Worm (Caenorhabditis elegans) whole organism, early embryonic: ENCODE results near the gene glit-1.

ENCODE experiments used
- B0310.2 ChIP-seq: sonication (generic microtip); optimal IDR thresholded peaks from 2 replicates; lab custom pipeline; 2016; ENCODE audit warnings: mild to moderate bottlenecking, missing genetic modification characterization, missing compliant biosample characterization
- F13C5.2 ChIP-seq: sonication (generic microtip); optimal IDR thresholded peaks from 2 replicates; lab custom pipeline; 2017; ENCODE audit warnings: mild to moderate bottlenecking, missing genetic modification characterization, inconsistent platforms, missing compliant biosample characterization
- aly-1 ChIP-seq: sonication (generic microtip); optimal IDR thresholded peaks from 2 replicates; lab custom pipeline; 2016; ENCODE audit warnings: missing genetic modification characterization, missing compliant biosample characterization
- ama-1 ChIP-seq: fragments of 150-350 bp; optimal IDR thresholded peaks from 2 replicates; lab custom pipeline; 2014
- ceh-13 ChIP-seq: fragments of 200-800 bp; sonication (Bioruptor generic); optimal IDR thresholded peaks from 2 replicates; lab custom pipeline; 2018; ENCODE audit warnings: mild to moderate bottlenecking, missing genetic modification characterization, missing compliant biosample characterization
- ceh-36 ChIP-seq: sonication (generic microtip); optimal IDR thresholded peaks from 2 replicates; lab custom pipeline; 2016; ENCODE audit warnings: missing genetic modification characterization, inconsistent platforms, missing compliant biosample characterization
- ets-7 ChIP-seq: sonication (generic microtip); optimal IDR thresholded peaks from 2 replicates; lab custom pipeline; 2016; ENCODE audit warnings: missing genotype, missing genetic modification characterization, missing compliant biosample characterization
- flt-1 ChIP-seq: fragments of 200-800 bp; sonication (Bioruptor generic); IDR thresholded peaks from 2 replicates; pipeline ENCODE4 v1.3.6; 2022; ENCODE audit warnings: missing genetic modification characterization, missing compliant biosample characterization
- hmbx-1 ChIP-seq: sonication (generic microtip); optimal IDR thresholded peaks from 2 replicates; lab custom pipeline; 2016; ENCODE audit warnings: mild to moderate bottlenecking, missing genetic modification characterization, missing compliant biosample characterization
- hmg-4 ChIP-seq: fragments of 200-800 bp; sonication (Bioruptor generic); optimal IDR thresholded peaks from 2 replicates; lab custom pipeline; 2018; ENCODE audit warnings: mild to moderate bottlenecking, missing genetic modification characterization, missing compliant biosample characterization
- hnd-1 ChIP-seq: sonication (generic microtip); optimal IDR thresholded peaks from 2 replicates; lab custom pipeline; 2016; ENCODE audit warnings: missing genetic modification characterization, missing compliant biosample characterization
- pes-1 ChIP-seq: fragments of 200-800 bp; sonication (Bioruptor generic); IDR thresholded peaks from 2 replicates; pipeline ENCODE4 v1.3.6; 2022; ENCODE audit warnings: missing genetic modification reagents, missing genetic modification characterization, missing compliant biosample characterization
- scrt-1 ChIP-seq: fragments of 200-800 bp; sonication (Bioruptor generic); IDR thresholded peaks from 2 replicates; pipeline ENCODE4 v1.3.6; 2022; ENCODE audit warnings: missing genetic modification characterization, missing compliant biosample characterization
- sea-1 ChIP-seq: fragments of 200-800 bp; sonication (Bioruptor generic); conservative IDR thresholded peaks from 2 replicates; pipeline ENCODE4 v1.3.6; 2022; ENCODE audit warnings: missing genetic modification characterization, missing compliant biosample characterization
- tbx-11 ChIP-seq: fragments of 200-800 bp; sonication (Bioruptor generic); IDR thresholded peaks from 2 replicates; pipeline ENCODE4 v1.3.6; 2022; ENCODE audit warnings: missing genetic modification characterization, missing compliant biosample characterization
- tbx-37 ChIP-seq: fragments of 200-800 bp; sonication (Bioruptor generic); conservative IDR thresholded peaks from 2 replicates; pipeline ENCODE4 v1.3.6; 2022; ENCODE audit warnings: missing genetic modification reagents, missing genetic modification characterization, missing compliant biosample characterization
- tra-4 ChIP-seq: sonication (generic microtip); optimal IDR thresholded peaks from 2 replicates; lab custom pipeline; 2017; ENCODE audit warnings: missing genetic modification characterization, missing compliant biosample characterization

The glit-1 gene

DNA sequence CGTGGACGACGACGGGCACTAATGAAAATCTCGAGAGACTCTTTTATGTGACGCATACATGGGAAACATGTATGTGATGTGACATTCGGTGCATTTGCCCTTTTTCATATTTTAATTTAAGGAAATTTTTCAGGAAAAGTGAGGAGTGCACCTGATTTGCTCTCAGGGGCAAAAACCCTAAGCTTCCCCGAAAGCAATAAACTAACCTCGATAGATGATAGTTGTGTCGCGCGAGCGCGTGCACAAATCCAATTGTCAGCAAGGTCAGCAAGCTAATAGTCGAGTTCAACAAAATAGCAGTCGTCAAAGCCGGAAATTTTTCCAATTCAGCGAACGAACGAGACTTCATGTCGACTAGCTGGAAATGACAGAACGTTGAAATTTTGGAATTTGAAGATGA, 6.0 kb downstream of the glit-1 start:
- TF ChIP-seq ceh-13 (GFP tag; lab: Kevin White, UChicago) = no peak
- no peak for TF ChIP-seq F13C5.2 (tag; lab: Kevin White, UChicago)
- TF ChIP-seq hmg-4 = no peak
- no peak for TF ChIP-seq ceh-36 (tag; lab: Kevin White, UChicago)
- TF ChIP-seq sea-1 (GFP tag; lab: Robert Waterston, UW) = no peak
- TF ChIP-seq ets-7 (tag; lab: Kevin White, UChicago) = no peak
- TF ChIP-seq hnd-1 (tag; lab: Kevin White, UChicago) = no peak
- TF ChIP-seq B0310.2 (tag; lab: Kevin White, UChicago) = no peak
- TF ChIP-seq aly-1 (tag; lab: Kevin White, UChicago) = no peak
- no peak for TF ChIP-seq hmbx-1 (tag; lab: Kevin White, UChicago)
- no peak for TF ChIP-seq pes-1
- no peak for TF ChIP-seq tbx-11 (GFP tag; lab: Robert Waterston, UW)
- TF ChIP-seq ama-1 = no peak
- no peak for TF ChIP-seq flt-1 (GFP tag; lab: Robert Waterston, UW)
- TF ChIP-seq scrt-1 (GFP tag; lab: Robert Waterston, UW) = no peak
- TF ChIP-seq tbx-37 (GFP tag; lab: Robert Waterston, UW) = no peak

DNA sequence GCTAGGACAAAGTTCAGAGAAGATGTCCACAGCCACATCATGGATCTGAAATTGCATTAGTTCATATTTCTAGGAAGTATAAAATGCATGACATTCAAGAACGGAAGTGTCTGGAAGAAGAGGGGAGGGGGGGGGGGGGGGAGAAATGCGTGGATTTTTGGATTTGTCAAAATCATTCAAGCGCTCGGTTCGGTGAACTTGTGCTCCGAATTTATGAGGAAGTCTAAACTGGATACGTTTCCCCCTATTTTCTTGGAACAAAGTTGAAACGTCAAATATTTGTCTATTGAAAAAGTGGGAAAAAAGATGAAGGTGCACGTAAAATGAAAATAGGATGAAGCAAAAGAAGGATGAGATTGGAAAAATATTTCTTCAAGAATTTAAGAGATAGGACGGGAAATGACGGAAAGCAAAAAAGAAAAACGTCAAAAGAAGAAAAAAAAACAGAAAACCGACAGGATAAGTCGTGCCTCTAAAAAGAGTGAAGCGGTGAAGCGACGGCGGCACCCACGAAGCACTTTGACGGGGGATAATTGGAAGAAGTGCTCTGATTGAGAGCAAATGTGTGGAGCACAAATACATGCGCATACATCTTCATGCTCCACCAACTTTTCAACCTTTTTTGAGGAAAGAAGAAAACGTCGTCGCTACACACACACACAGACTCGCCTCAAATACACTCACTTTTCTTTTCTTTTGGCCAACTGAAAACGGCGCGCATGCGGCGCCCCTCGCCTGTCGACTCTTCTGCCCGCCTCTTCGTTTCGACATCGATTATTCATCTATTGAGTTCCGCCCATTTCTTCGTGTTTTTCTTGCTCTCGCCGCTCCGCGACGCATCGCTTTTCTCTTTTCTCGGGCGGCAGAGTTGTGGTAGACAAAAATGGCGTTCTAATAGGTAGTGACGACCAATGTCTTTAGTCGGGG, 8.8 kb downstream of the glit-1 start, which contains the start of gene F55D10.4:
TSS of gene F55D10.4 (minus strand) at position 51 of the 927 bp plus-strand sequence.
- no peak for TF ChIP-seq ceh-13 (GFP tag; lab: Kevin White, UChicago)
- no peak for TF ChIP-seq hmbx-1 (tag; lab: Kevin White, UChicago)
- TF ChIP-seq pes-1 = no peak
- TF ChIP-seq ceh-36 (tag; lab: Kevin White, UChicago) = no peak
- no peak for TF ChIP-seq ets-7 (tag; lab: Kevin White, UChicago)
- TF ChIP-seq tra-4 (tag; lab: Kevin White, UChicago) = no peak
- no peak for TF ChIP-seq tbx-11 (GFP tag; lab: Robert Waterston, UW)

DNA sequence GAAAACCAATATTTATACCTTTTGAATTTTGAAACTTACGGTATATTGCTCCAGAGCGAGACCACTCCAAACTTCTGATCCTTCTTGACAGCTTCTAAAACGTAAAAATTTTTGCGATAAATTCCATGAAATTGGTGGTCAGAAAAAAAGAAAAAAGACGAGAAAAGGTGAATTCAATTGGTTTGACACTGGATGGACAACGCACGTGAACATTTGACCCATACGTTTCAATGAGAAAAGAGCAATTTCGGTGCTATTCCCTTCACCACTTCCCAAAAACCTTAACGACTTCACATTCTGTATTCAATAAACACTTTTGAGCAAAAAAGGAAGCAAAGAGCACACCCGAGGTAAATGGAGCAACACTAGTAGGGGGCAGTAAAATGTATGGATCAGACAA, 15.3 kb downstream of the glit-1 start, which contains the start of gene acc-3:
TSS of gene acc-3 (minus strand) at position 101 of the 400 bp plus-strand sequence.
- TF ChIP-seq F13C5.2 (tag; lab: Kevin White, UChicago) = no peak
- no peak for TF ChIP-seq ama-1
- TF ChIP-seq tra-4 (tag; lab: Kevin White, UChicago) = no peak
- TF ChIP-seq tbx-11 (GFP tag; lab: Robert Waterston, UW) = no peak

DNA sequence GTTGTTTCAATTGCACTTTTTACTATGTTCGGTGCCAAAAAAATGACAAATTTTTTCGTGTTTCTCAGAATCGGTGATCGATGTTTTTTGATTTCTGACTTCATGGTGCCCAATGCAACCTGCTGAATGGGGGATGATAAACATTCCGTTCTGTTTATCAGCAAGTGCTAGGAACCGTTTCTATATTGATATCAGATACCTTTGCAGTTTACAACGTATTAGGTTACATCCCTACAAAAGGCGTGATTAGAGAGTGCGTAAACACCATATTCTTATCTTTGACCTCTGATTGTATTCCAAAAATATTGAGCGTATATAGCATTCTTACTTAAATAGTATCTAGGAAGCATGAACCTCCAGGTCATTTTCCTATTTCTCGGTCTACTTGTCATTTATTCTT, 20.7 kb downstream of the glit-1 start, which contains the start of gene aman-1:
TSS of gene aman-1 (plus strand) at position 344 of the 400 bp plus-strand sequence.
- TF ChIP-seq scrt-1 (GFP tag; lab: Robert Waterston, UW) (no peak), tbx-11 (GFP tag; lab: Robert Waterston, UW) (no peak), tra-4 (tag; lab: Kevin White, UChicago) (no peak)

DNA sequence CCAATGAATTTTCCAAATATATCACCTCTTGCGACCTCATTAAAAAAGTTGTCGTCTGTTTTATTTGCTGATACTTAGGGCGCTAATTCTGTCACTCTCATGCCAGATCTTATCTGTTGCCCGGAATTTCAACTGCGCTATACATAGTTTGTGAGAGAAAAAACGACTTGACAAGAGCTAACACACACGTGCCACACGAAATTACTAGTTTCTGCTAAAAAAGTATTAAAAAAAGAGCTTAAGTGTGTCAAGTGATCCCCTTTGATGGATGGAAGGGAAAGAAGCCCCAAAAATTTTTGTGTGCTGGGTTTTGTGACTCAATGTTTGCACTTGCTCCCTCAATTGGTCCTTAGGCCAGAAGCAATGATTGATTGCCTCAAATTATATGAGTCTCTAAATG, 28.6 kb downstream of the glit-1 start:
- no peak for TF ChIP-seq hnd-1 (tag; lab: Kevin White, UChicago)
- no peak for TF ChIP-seq ets-7 (tag; lab: Kevin White, UChicago)
- no peak for TF ChIP-seq sea-1 (GFP tag; lab: Robert Waterston, UW)
- no peak for TF ChIP-seq ceh-36 (tag; lab: Kevin White, UChicago)
- TF ChIP-seq hmg-4 = no peak
- no peak for TF ChIP-seq ama-1

DNA sequence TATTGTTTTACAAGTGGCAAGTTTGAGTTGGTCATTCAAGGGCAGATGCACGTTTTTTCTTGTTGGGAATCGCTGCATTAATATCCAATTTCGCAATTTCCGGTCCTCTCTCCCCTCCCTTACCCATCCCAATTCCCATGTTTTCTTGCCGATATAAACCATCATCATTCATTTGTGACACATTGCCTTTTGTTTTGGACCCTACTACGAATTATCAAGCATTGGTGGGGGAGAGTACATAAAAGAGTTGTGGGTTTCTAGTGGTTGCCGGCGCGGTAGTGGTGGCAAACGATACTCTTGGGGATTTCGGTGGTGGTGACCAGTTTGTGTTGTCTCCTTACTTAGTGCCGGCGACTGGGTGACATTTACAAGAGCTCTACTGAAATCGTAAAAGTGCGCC, 30.2 kb downstream of the glit-1 start:
- TF ChIP-seq tra-4 (tag; lab: Kevin White, UChicago) = no peak
- no peak for TF ChIP-seq ceh-36 (tag; lab: Kevin White, UChicago)
- no peak for TF ChIP-seq ama-1
- TF ChIP-seq hmbx-1 (tag; lab: Kevin White, UChicago) = no peak
- TF ChIP-seq sea-1 (GFP tag; lab: Robert Waterston, UW) = no peak
- TF ChIP-seq F13C5.2 (tag; lab: Kevin White, UChicago) = no peak

DNA sequence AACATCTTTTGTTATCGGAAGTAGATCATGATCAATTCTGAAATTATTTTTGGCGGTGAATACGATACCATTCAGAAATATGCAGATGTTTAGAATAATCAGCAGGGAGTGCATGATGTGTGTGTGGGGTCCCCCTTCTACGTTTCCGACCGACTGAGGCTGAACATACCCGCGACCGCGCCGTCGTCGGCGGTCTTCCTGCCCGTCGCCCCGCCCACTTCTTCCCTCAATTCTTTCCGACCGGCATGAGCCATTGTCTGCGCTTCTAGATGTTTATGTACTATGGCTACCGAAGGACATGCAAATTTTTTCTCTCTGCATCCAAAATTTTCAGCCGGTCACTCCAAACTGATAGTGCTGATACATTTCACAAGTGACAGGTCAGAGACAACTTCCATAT, 32.0 kb downstream of the glit-1 start:
- TF ChIP-seq aly-1 (tag; lab: Kevin White, UChicago) (peak; percentile 28), tbx-11 (GFP tag; lab: Robert Waterston, UW) (no peak), hmg-4 (no peak), B0310.2 (tag; lab: Kevin White, UChicago) (no peak)

DNA sequence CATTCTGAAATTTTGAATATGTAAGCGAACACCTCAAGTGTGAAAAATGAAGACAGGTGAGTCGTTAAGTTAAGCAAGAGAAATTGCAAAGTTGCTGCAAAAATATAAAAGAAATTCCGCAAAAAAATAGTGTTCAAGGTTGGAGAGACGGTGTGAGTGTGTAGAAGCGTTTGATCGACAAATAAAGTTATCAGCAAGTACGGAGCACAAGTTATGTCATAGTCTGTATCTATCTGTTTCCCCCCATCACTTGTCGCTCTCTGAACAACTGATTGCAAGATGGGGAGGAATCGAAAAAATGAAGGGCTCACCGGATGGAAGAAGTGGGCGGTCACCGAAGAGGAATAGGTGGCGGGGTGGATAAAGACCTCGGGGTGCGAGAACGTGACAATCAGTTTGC, 37.0 kb downstream of the glit-1 start, which contains the start of gene lon-2:
TSS of gene lon-2 (minus strand) at position 4 of the 400 bp plus-strand sequence.
- TF ChIP-seq ceh-13 (GFP tag; lab: Kevin White, UChicago) (no peak), aly-1 (tag; lab: Kevin White, UChicago) (peak; percentile 19)
